Fruit fly (Drosophila melanogaster): ENCODE measurements around the gene CG46468.

The CG46468 gene

dm6 chr2L:9509653-9510052 lies 55.6 kb downstream of the CG46468 start (continued):
- no peak for TF ChIP-seq croc (GFP tag; conservative IDR thresholded peaks at IDR 0.05)
- TF ChIP-seq eyg (GFP tag; optimal IDR thresholded peaks at IDR 0.05): peak; percentile 33
- no peak; the same call in 2 of the 3 replicates for TF ChIP-seq Dbx (GFP tag; IDR thresholded peaks at IDR 0.05)
- TF ChIP-seq CG10462 (GFP tag; optimal IDR thresholded peaks at IDR 0.05): no peak
- no peak for TF ChIP-seq Oaz (GFP tag; IDR thresholded peaks at IDR 0.05)
- TF ChIP-seq fd102C (GFP tag; optimal IDR thresholded peaks at IDR 0.05): no peak
- no peak for TF ChIP-seq kni (GFP tag; optimal IDR thresholded peaks at IDR 0.05)
- TF ChIP-seq CG15269 (tag; optimal IDR thresholded peaks at IDR 0.05): peak; percentile 14
- TF ChIP-seq Awh (GFP tag; IDR thresholded peaks at IDR 0.05): no peak
- no peak for TF ChIP-seq CG10366 (GFP tag; IDR thresholded peaks at IDR 0.05)
- TF ChIP-seq D (optimal IDR thresholded peaks at IDR 0.05): no peak
- TF ChIP-seq D (GFP tag; optimal IDR thresholded peaks at IDR 0.05): no peak
- TF ChIP-seq CG1529 (GFP tag; optimal IDR thresholded peaks at IDR 0.05): no peak
- TF ChIP-seq zfh1 (GFP tag; IDR thresholded peaks at IDR 0.05): 0 out of 3 replicates have a peak, but pooled peaks have one; percentile 23
- TF ChIP-seq Tbp (GFP tag; optimal IDR thresholded peaks at IDR 0.05): no peak
- TF ChIP-seq lmd (GFP tag; IDR thresholded peaks at IDR 0.05): no peak
- no peak for TF ChIP-seq usp (GFP tag; optimal IDR thresholded peaks at IDR 0.05)
- TF ChIP-seq grau (tag; optimal IDR thresholded peaks at IDR 0.05): peak; percentile 16
- TF ChIP-seq sug (tag; optimal IDR thresholded peaks at IDR 0.05): no peak
- TF ChIP-seq HmgZ (tag; optimal IDR thresholded peaks at IDR 0.05): no peak
- no peak for TF ChIP-seq CG13287 (GFP tag; IDR thresholded peaks at IDR 0.05; ENCODE audit: partially characterized antibody)
- TF ChIP-seq sima (GFP tag; optimal IDR thresholded peaks at IDR 0.05): no peak
- TF ChIP-seq CG11560 (tag; IDR thresholded peaks at IDR 0.05): no peak
- no peak for TF ChIP-seq Ets65A (GFP tag)
- TF ChIP-seq psq (GFP tag; optimal IDR thresholded peaks at IDR 0.05): no peak
- TF ChIP-seq mirr (GFP tag; optimal IDR thresholded peaks at IDR 0.05): peak; percentile 83
- TF ChIP-seq Dip3 (GFP tag; optimal IDR thresholded peaks at IDR 0.05): no peak
- TF ChIP-seq prd (optimal IDR thresholded peaks at IDR 0.05): no peak
- TF ChIP-seq prd (GFP tag; IDR thresholded peaks at IDR 0.05): no peak
- TF ChIP-seq CG4820 (GFP tag; optimal IDR thresholded peaks at IDR 0.05): no peak
- TF ChIP-seq CG5953 (GFP tag; IDR thresholded peaks at IDR 0.05): no peak
- TF ChIP-seq CG2116 (GFP tag; optimal IDR thresholded peaks at IDR 0.05): no peak
- no peak for TF ChIP-seq Jarid2 (GFP tag; optimal IDR thresholded peaks at IDR 0.05)
- peak; percentile 54 for TF ChIP-seq CG2678 (tag; optimal IDR thresholded peaks at IDR 0.05)
- no peak for TF ChIP-seq CG10274 (GFP tag; optimal IDR thresholded peaks at IDR 0.05)
- no peak for TF ChIP-seq ken (GFP tag; IDR thresholded peaks at IDR 0.05)
- TF ChIP-seq CG11696 (GFP tag; IDR thresholded peaks at IDR 0.05): peak; percentile 35
- TF ChIP-seq nau (GFP tag; optimal IDR thresholded peaks at IDR 0.05): peak; percentile 20
- TF ChIP-seq hbn (GFP tag; IDR thresholded peaks at IDR 0.05; ENCODE audit: partially characterized antibody): no peak
- no peak for TF ChIP-seq vnd (GFP tag; IDR thresholded peaks at IDR 0.05; ENCODE audit: partially characterized antibody)
- TF ChIP-seq CG14710 (tag; optimal IDR thresholded peaks at IDR 0.05): no peak
- no peak for TF ChIP-seq jing (GFP tag; optimal IDR thresholded peaks at IDR 0.05)
- TF ChIP-seq CG4730 (GFP tag; IDR thresholded peaks at IDR 0.05): 0 out of 2 replicates have a peak, but pooled peaks have one; percentile 4
- TF ChIP-seq org-1 (GFP tag; optimal IDR thresholded peaks at IDR 0.05): peak; percentile 11
- TF ChIP-seq maf-S (GFP tag; optimal IDR thresholded peaks at IDR 0.05): no peak
- no peak for TF ChIP-seq CG7786 (GFP tag; optimal IDR thresholded peaks at IDR 0.05)
- TF ChIP-seq Ets97D (GFP tag; optimal IDR thresholded peaks at IDR 0.05): no peak
- TF ChIP-seq CG11093 (GFP tag; IDR thresholded peaks at IDR 0.05): no peak
- TF ChIP-seq Ada2b (GFP tag; IDR thresholded peaks at IDR 0.05): no peak
- TF ChIP-seq lilli (GFP tag; optimal IDR thresholded peaks at IDR 0.05): no peak
- no peak for TF ChIP-seq bbx (GFP tag; IDR thresholded peaks at IDR 0.05; ENCODE audit: partially characterized antibody)
- TF ChIP-seq sens (GFP tag): peak; percentile 73
- no peak for TF ChIP-seq CG7372 (GFP tag; IDR thresholded peaks at IDR 0.05)
